Worm (Caenorhabditis elegans): ENCODE results near the gene F35C11.2.

DNA sequence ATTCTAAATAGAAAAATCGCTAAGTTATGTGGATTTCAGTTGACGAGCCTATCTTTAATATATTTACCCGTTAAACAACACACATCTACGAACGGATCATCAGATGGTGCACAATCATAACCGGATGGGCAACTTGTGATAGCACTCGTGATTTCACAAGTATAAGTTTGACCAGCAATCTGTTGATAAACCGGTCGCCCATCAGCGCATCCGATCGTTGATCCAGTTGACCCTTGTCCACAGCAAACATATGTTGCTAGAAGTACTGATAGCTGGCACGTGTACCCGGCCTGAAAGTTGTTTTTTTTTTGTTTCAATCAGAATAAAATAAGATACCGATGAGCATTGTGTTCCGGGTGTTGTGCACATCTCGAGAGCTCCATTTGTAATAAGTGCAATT is 19.0 kb upstream of the F35C11.2 start:
- no peak for TF ChIP-seq him-1 (tag; optimal IDR thresholded peaks at IDR 0.05)
- no peak for TF ChIP-seq W03F9.2 (tag; optimal IDR thresholded peaks at IDR 0.05)
- TF ChIP-seq dao-5 (tag; optimal IDR thresholded peaks at IDR 0.05) = no peak

Data from whole organism, L4/young adult.